Worm (Caenorhabditis elegans) whole organism, L4 larva: Measurements from ENCODE around the gene R06B10.7.

Experiments used
- D1046.2 ChIP-seq: fragments of 200-800 bp; sonication (Bioruptor generic); IDR thresholded peaks from 2 replicates; pipeline ENCODE4 v1.3.6; 2022; ENCODE audit warnings: missing genetic modification characterization, missing compliant biosample characterization
- F26F4.8 ChIP-seq: fragments of 200-800 bp; sonication (Bioruptor generic); conservative IDR thresholded peaks from 2 replicates; pipeline ENCODE4 v1.3.6; 2022; ENCODE audit warnings: missing genetic modification characterization, missing compliant biosample characterization
- F37D6.2 ChIP-seq: sonication (generic microtip); optimal IDR thresholded peaks from 2 replicates; lab custom pipeline; 2016; ENCODE audit warnings: mild to moderate bottlenecking, missing genetic modification characterization, missing compliant biosample characterization
- F44E2.7 ChIP-seq: fragments of 200-800 bp; sonication (Bioruptor generic); IDR thresholded peaks from 2 replicates; pipeline ENCODE4 v2.1.2; 2022; ENCODE audit warnings: missing genetic modification characterization, missing compliant biosample characterization
- R02D3.7 ChIP-seq: fragments of 150-350 bp; sonication (generic microtip); optimal IDR thresholded peaks from 3 replicates; lab custom pipeline; 2014; ENCODE audit warnings: missing biosample characterization, missing genetic modification characterization
- T20F7.1 ChIP-seq: fragments of 200-800 bp; sonication (Bioruptor generic); optimal IDR thresholded peaks from 2 replicates; lab custom pipeline; 2018; ENCODE audit warnings: mild to moderate bottlenecking, missing genetic modification characterization, missing compliant biosample characterization
- Y5F2A.4 ChIP-seq: fragments of 200-800 bp; sonication (Bioruptor generic); optimal IDR thresholded peaks from 2 replicates; lab custom pipeline; 2018; ENCODE audit warnings: mild to moderate bottlenecking, missing genetic modification characterization, missing compliant biosample characterization
- Y75B8A.6 ChIP-seq: fragments of 200-800 bp; sonication (Bioruptor generic); IDR thresholded peaks from 2 replicates; pipeline ENCODE4 v1.3.6; 2022; ENCODE audit warnings: missing genetic modification reagents, missing genetic modification characterization, missing compliant biosample characterization
- ZK546.5 ChIP-seq, 2 experiments: sonication (generic microtip); optimal IDR thresholded peaks; 2 replicates each; lab custom pipeline; 2017; ENCODE audit warnings: missing biosample characterization in 2 of 2, missing genetic modification characterization in 2 of 2
- ceh-62 ChIP-seq: sonication (generic microtip); optimal IDR thresholded peaks from 2 replicates; lab custom pipeline; 2017; ENCODE audit warnings: missing biosample characterization, missing genetic modification characterization
- ces-1 ChIP-seq: fragments of 150-350 bp; sonication (generic microtip); optimal IDR thresholded peaks from 4 replicates; lab custom pipeline; 2014; ENCODE audit warnings: missing biosample characterization, missing genetic modification reagents, missing genetic modification characterization
- ctbp-1 ChIP-seq: fragments of 200-800 bp; sonication (Bioruptor generic); IDR thresholded peaks from 2 replicates; pipeline ENCODE4 v1.3.6; 2022; ENCODE audit warnings: missing genetic modification reagents, missing genetic modification characterization, missing compliant biosample characterization
- dmd-9 ChIP-seq: fragments of 200-800 bp; sonication (Bioruptor generic); IDR thresholded peaks from 2 replicates; pipeline ENCODE4 v1.3.6; 2022; ENCODE audit warnings: missing genetic modification reagents, missing genetic modification characterization, missing compliant biosample characterization
- dpl-1 ChIP-seq: fragments of 150-350 bp; optimal IDR thresholded peaks from 2 replicates; lab custom pipeline; 2014; ENCODE audit warnings: missing biosample characterization, missing genetic modification reagents, missing genetic modification characterization
- duxl-1 ChIP-seq: sonication (generic microtip); optimal IDR thresholded peaks from 2 replicates; lab custom pipeline; 2016; ENCODE audit warnings: mild to moderate bottlenecking, missing genetic modification characterization, moderate library complexity, missing compliant biosample characterization; ENCODE audit not compliant: poor library complexity
- dve-1 ChIP-seq: sonication (generic microtip); optimal IDR thresholded peaks from 2 replicates; lab custom pipeline; 2017; ENCODE audit warnings: antibody characterized with exemption, mild to moderate bottlenecking, missing genetic modification characterization, missing compliant biosample characterization; ENCODE audit not compliant: insufficient read depth
- egl-43 ChIP-seq: fragments of 200-800 bp; sonication (Bioruptor generic); IDR thresholded peaks from 2 replicates; pipeline ENCODE4 v1.3.6; 2022; ENCODE audit warnings: missing genetic modification reagents, missing genetic modification characterization, missing compliant biosample characterization
- fkh-10 ChIP-seq: fragments of 150-350 bp; optimal IDR thresholded peaks from 2 replicates; lab custom pipeline; 2014; ENCODE audit warnings: missing biosample characterization, missing genetic modification reagents, missing genetic modification characterization
- gei-8 ChIP-seq: fragments of 200-800 bp; sonication (Bioruptor generic); optimal IDR thresholded peaks from 2 replicates; lab custom pipeline; 2018; ENCODE audit warnings: mild to moderate bottlenecking, missing genetic modification characterization, missing compliant biosample characterization
- hif-1 ChIP-seq, 2 experiments: sonication (generic microtip); optimal IDR thresholded peaks; 2 replicates each; lab custom pipeline; 2016 to 2017; ENCODE audit warnings: missing compliant biosample characterization in 2 of 2, missing genetic modification characterization in 2 of 2, missing genetic modification reagents in 2 of 2, missing genotype in 2 of 2, mild to moderate bottlenecking in 1 of 2
- hlh-11 ChIP-seq: fragments of 200-800 bp; sonication (Bioruptor generic); optimal IDR thresholded peaks from 2 replicates; lab custom pipeline; 2018; ENCODE audit warnings: mild to moderate bottlenecking, missing genetic modification characterization, missing compliant biosample characterization
- hlh-30 ChIP-seq: sonication (generic microtip); optimal IDR thresholded peaks from 2 replicates; lab custom pipeline; 2017; ENCODE audit warnings: antibody characterized with exemption, mild to moderate bottlenecking, missing genetic modification characterization, missing compliant biosample characterization; ENCODE audit not compliant: insufficient read depth
- lsy-2 ChIP-seq, 2 experiments: fragments of 150-350 bp in 1 of 2; sonication (generic microtip) in 1 of 2; optimal IDR thresholded peaks; 2 replicates each; lab custom pipeline; 2014 to 2017; ENCODE audit warnings: missing biosample characterization in 2 of 2, missing genetic modification characterization in 2 of 2
- mdl-1 ChIP-seq, 2 experiments: fragments of 150-350 bp in 1 of 2; sonication (generic microtip) in 1 of 2; optimal IDR thresholded peaks; 2 replicates each; lab custom pipeline; 2014 to 2017; ENCODE audit warnings: missing biosample characterization in 2 of 2, missing genetic modification characterization in 2 of 2
- mes-2 ChIP-seq: sonication (generic microtip); optimal IDR thresholded peaks from 2 replicates; lab custom pipeline; 2016; ENCODE audit warnings: missing genotype, mild to moderate bottlenecking, missing genetic modification characterization, missing compliant biosample characterization; ENCODE audit not compliant: poor library complexity, severe bottlenecking
- mxl-2 ChIP-seq: fragments of 200-800 bp; sonication (Bioruptor generic); conservative IDR thresholded peaks from 2 replicates; pipeline ENCODE4 v1.3.6; 2022; ENCODE audit warnings: missing genetic modification reagents, missing genetic modification characterization, missing compliant biosample characterization
- nhr-237 ChIP-seq: sonication (generic microtip); optimal IDR thresholded peaks from 2 replicates; lab custom pipeline; 2017; ENCODE audit warnings: missing biosample characterization, missing genetic modification characterization
- nhr-25 ChIP-seq: sonication (generic microtip); optimal IDR thresholded peaks from 2 replicates; lab custom pipeline; 2017; ENCODE audit warnings: missing genetic modification characterization, mild to moderate bottlenecking, missing compliant biosample characterization, antibody characterized with exemption, moderate library complexity, borderline replicate concordance; ENCODE audit not compliant: insufficient read depth
- nhr-41 ChIP-seq: fragments of 200-800 bp; sonication (Bioruptor generic); IDR thresholded peaks from 2 replicates; pipeline ENCODE4 v1.3.6; 2022; ENCODE audit warnings: missing genetic modification reagents, missing genetic modification characterization, missing compliant biosample characterization
- nhr-48 ChIP-seq: sonication (generic microtip); optimal IDR thresholded peaks from 2 replicates; lab custom pipeline; 2016; ENCODE audit warnings: mild to moderate bottlenecking, missing genetic modification characterization, missing compliant biosample characterization
- nhr-76 ChIP-seq: fragments of 150-350 bp; optimal IDR thresholded peaks from 2 replicates; lab custom pipeline; 2014; ENCODE audit warnings: missing biosample characterization, missing genetic modification characterization
- pqm-1 ChIP-seq: sonication (generic microtip); optimal IDR thresholded peaks from 2 replicates; lab custom pipeline; 2017; ENCODE audit warnings: missing biosample characterization, missing genetic modification characterization
- saeg-2 ChIP-seq: fragments of 200-800 bp; sonication (Bioruptor generic); IDR thresholded peaks from 2 replicates; pipeline ENCODE4 v1.3.6; 2022; ENCODE audit warnings: missing genetic modification reagents, missing genetic modification characterization, missing compliant biosample characterization
- skn-1 ChIP-seq: fragments of 150-350 bp; optimal IDR thresholded peaks from 2 replicates; lab custom pipeline; 2014; ENCODE audit warnings: missing biosample characterization, missing genetic modification characterization
- snpc-1.2 ChIP-seq: fragments of 200-800 bp; sonication (Bioruptor generic); IDR thresholded peaks from 2 replicates; pipeline ENCODE4 v1.3.6; 2022; ENCODE audit warnings: missing genetic modification reagents, missing genetic modification characterization, missing compliant biosample characterization
- snpc-4 ChIP-seq: fragments of 150-350 bp; optimal IDR thresholded peaks from 2 replicates; lab custom pipeline; 2014; ENCODE audit warnings: missing biosample characterization, missing genetic modification characterization
- spr-1 ChIP-seq: sonication (generic microtip); optimal IDR thresholded peaks from 2 replicates; lab custom pipeline; 2016; ENCODE audit warnings: mild to moderate bottlenecking, missing genetic modification characterization, missing compliant biosample characterization
- spr-3 ChIP-seq: fragments of 200-800 bp; sonication (Bioruptor generic); optimal IDR thresholded peaks from 2 replicates; lab custom pipeline; 2018; ENCODE audit warnings: mild to moderate bottlenecking, missing genetic modification characterization, missing compliant biosample characterization
- unc-130 ChIP-seq: sonication (generic microtip); optimal IDR thresholded peaks from 2 replicates; lab custom pipeline; 2016; ENCODE audit warnings: missing genetic modification reagents, missing genetic modification characterization, missing compliant biosample characterization
- unc-39 ChIP-seq: sonication (generic microtip); optimal IDR thresholded peaks from 2 replicates; lab custom pipeline; 2017; ENCODE audit warnings: missing biosample characterization, missing genetic modification characterization
- zfp-2 ChIP-seq: sonication (generic microtip); optimal IDR thresholded peaks from 2 replicates; lab custom pipeline; 2016; ENCODE audit warnings: mild to moderate bottlenecking, missing genetic modification characterization, missing compliant biosample characterization
- ztf-7 ChIP-seq: fragments of 150-350 bp; optimal IDR thresholded peaks from 2 replicates; lab custom pipeline; 2014; ENCODE audit warnings: missing biosample characterization, missing genetic modification characterization

The R06B10.7 gene

ce11 chrIII:991581-991980 lies 9.6 kb downstream of the R06B10.7 start, which contains the start of gene trp-2:
Gene trp-2 (plus strand): TSS chrIII:991881.
- TF ChIP-seq nhr-41 (GFP tag; lab: Robert Waterston, UW), result no peak
- TF ChIP-seq unc-130 (GFP tag; lab: Kevin White, UChicago), result no peak
- no peak for TF ChIP-seq nhr-76 (tag; lab: Kevin White, UChicago)
- no peak for TF ChIP-seq F26F4.8 (GFP tag; lab: Robert Waterston, UW)
- TF ChIP-seq fkh-10, result no peak
- no peak for TF ChIP-seq Y5F2A.4
- TF ChIP-seq nhr-237 (tag; lab: Kevin White, UChicago), result no peak
- no peak for TF ChIP-seq mdl-1 (tag; optimal IDR thresholded peaks at IDR 0.05; lab: Kevin White, UChicago)
- no peak for TF ChIP-seq dpl-1 (GFP tag; lab: Kevin White, UChicago)
- TF ChIP-seq F44E2.7 (GFP tag; lab: Robert Waterston, UW), result no peak
- no peak for TF ChIP-seq hlh-30 (tag; lab: Kevin White, UChicago)
- no peak for TF ChIP-seq pqm-1
- TF ChIP-seq ztf-7 (tag; lab: Kevin White, UChicago), result no peak
- TF ChIP-seq, all 104 proteins: peak for 0

ce11 chrIII:989558-989957 lies 11.6 kb downstream of the R06B10.7 start:
- TF ChIP-seq Y75B8A.6 (GFP tag; lab: Robert Waterston, UW), result no peak
- no peak for TF ChIP-seq ceh-62
- TF ChIP-seq nhr-25 (tag; lab: Kevin White, UChicago), result no peak
- no peak for TF ChIP-seq gei-8 (GFP tag; lab: Kevin White, UChicago)
- no peak for TF ChIP-seq F37D6.2 (tag; lab: Kevin White, UChicago)
- TF ChIP-seq lsy-2 (tag; optimal IDR thresholded peaks at IDR 0.05; lab: Kevin White, UChicago), result no peak
- no peak for TF ChIP-seq mxl-2 (GFP tag; lab: Robert Waterston, UW)
- no peak for TF ChIP-seq dmd-9 (GFP tag; lab: Robert Waterston, UW)
- TF ChIP-seq fkh-10, result peak; percentile 42
- TF ChIP-seq T20F7.1, result no peak
- TF ChIP-seq ces-1 (GFP tag; lab: Kevin White, UChicago), result peak; percentile 68
- TF ChIP-seq ctbp-1, result peak; percentile 32; the same call in 1 of the 2 replicates
- TF ChIP-seq saeg-2 (GFP tag; lab: Robert Waterston, UW), result no peak
- TF ChIP-seq unc-39 (tag; lab: Kevin White, UChicago), result no peak
- no peak for TF ChIP-seq zfp-2 (tag; lab: Kevin White, UChicago)

ce11 chrIII:982961-983360 lies 18.2 kb downstream of the R06B10.7 start, which contains the start of gene tbc-10:
Gene tbc-10 (plus strand): TSS chrIII:983261.
- no peak for TF ChIP-seq nhr-48 (tag; lab: Kevin White, UChicago)
- no peak for TF ChIP-seq hif-1 (tag; optimal IDR thresholded peaks at IDR 0.05; lab: Kevin White, UChicago)
- TF ChIP-seq snpc-1.2 (GFP tag; lab: Robert Waterston, UW), result no peak
- TF ChIP-seq dve-1 (tag; lab: Kevin White, UChicago), result no peak
- TF ChIP-seq R02D3.7, result no peak
- TF ChIP-seq spr-3 (GFP tag; lab: Kevin White, UChicago), result no peak
- no peak for TF ChIP-seq ctbp-1
- no peak for TF ChIP-seq hlh-11 (tag; lab: Kevin White, UChicago)
- TF ChIP-seq egl-43, result no peak
- TF ChIP-seq D1046.2, result no peak
- TF ChIP-seq ZK546.5 (tag; optimal IDR thresholded peaks at IDR 0.05; lab: Kevin White, UChicago), result no peak
- no peak for TF ChIP-seq unc-130 (GFP tag; lab: Kevin White, UChicago)
- no peak for TF ChIP-seq skn-1
- no peak for TF ChIP-seq unc-39 (tag; lab: Kevin White, UChicago)
- TF ChIP-seq duxl-1 (tag; lab: Kevin White, UChicago), result no peak
- TF ChIP-seq mes-2 (tag; lab: Kevin White, UChicago), result no peak
- no peak for TF ChIP-seq spr-1 (tag; lab: Kevin White, UChicago)
- TF ChIP-seq snpc-4 (tag; lab: Kevin White, UChicago), result no peak
